Fruit fly (Drosophila melanogaster) whole organism, pupa: ENCODE data around the gene GstD6.

ENCODE experiments used
- CG10348 ChIP-seq: fragments of 200-800 bp; sonication (Bioruptor generic); IDR thresholded peaks from 2 replicates; pipeline ENCODE4 v1.3.6; 2022; ENCODE audit warnings: missing biosample characterization, missing genetic modification characterization
- CG12605 ChIP-seq: fragments of 200-800 bp; sonication (Bioruptor generic); IDR thresholded peaks from 2 replicates; pipeline ENCODE4 v1.3.6; 2022; ENCODE audit warnings: missing biosample characterization, missing genetic modification characterization
- CG13204 ChIP-seq: fragments of 200-800 bp; sonication (Bioruptor generic); optimal IDR thresholded peaks from 2 replicates; lab custom pipeline; 2018; ENCODE audit warnings: missing biosample characterization, mild to moderate bottlenecking, missing genetic modification characterization, moderate library complexity
- CG14655 ChIP-seq: fragments of 200-800 bp; sonication (Bioruptor generic); optimal IDR thresholded peaks from 3 replicates; lab custom pipeline; 2017; ENCODE audit warnings: mild to moderate bottlenecking, missing biosample characterization, missing genetic modification reagents, missing genetic modification characterization
- CG15710 ChIP-seq: fragments of 200-800 bp; sonication (Bioruptor generic); optimal IDR thresholded peaks from 2 replicates; lab custom pipeline; 2018; ENCODE audit warnings: missing biosample characterization, mild to moderate bottlenecking, missing genetic modification characterization, moderate library complexity
- CG17806 ChIP-seq: fragments of 200-800 bp; sonication (Bioruptor generic); optimal IDR thresholded peaks from 2 replicates; lab custom pipeline; 2018; ENCODE audit warnings: missing biosample characterization, mild to moderate bottlenecking, missing genetic modification characterization, moderate library complexity
- CG32121 ChIP-seq: fragments of 200-800 bp; sonication (Bioruptor generic); IDR thresholded peaks from 2 replicates; pipeline ENCODE4 v1.3.6; 2022; ENCODE audit warnings: missing biosample characterization, missing genetic modification characterization
- CG34367 ChIP-seq: fragments of 200-800 bp; sonication (Bioruptor generic); optimal IDR thresholded peaks from 2 replicates; lab custom pipeline; 2018; ENCODE audit warnings: missing biosample characterization, mild to moderate bottlenecking, missing genetic modification characterization
- CG4496 ChIP-seq: fragments of 200-800 bp; sonication (Bioruptor generic); IDR thresholded peaks from 3 replicates; pipeline ENCODE4 v1.3.6; 2022; ENCODE audit warnings: missing biosample characterization, missing genetic modification characterization
- CG8159 ChIP-seq: fragments of 200-800 bp; sonication (Bioruptor generic); optimal IDR thresholded peaks from 3 replicates; lab custom pipeline; 2018; ENCODE audit warnings: missing biosample characterization, mild to moderate bottlenecking, missing genetic modification characterization, moderate library complexity
- CG8301 ChIP-seq: fragments of 200-800 bp; sonication (Bioruptor generic); optimal IDR thresholded peaks from 2 replicates; lab custom pipeline; 2018; ENCODE audit warnings: missing biosample characterization, mild to moderate bottlenecking, missing genetic modification characterization
- CG9948 ChIP-seq: fragments of 200-800 bp; sonication (Bioruptor generic); optimal IDR thresholded peaks from 2 replicates; lab custom pipeline; 2018; ENCODE audit warnings: missing biosample characterization, mild to moderate bottlenecking, missing genetic modification characterization, moderate library complexity
- D1 ChIP-seq: fragments of 200-800 bp; sonication (Bioruptor generic); optimal IDR thresholded peaks from 2 replicates; lab custom pipeline; 2018; ENCODE audit warnings: missing biosample characterization, mild to moderate bottlenecking, missing genetic modification characterization, moderate library complexity
- EcR ChIP-seq: fragments of 200-800 bp; sonication (Bioruptor generic); optimal IDR thresholded peaks from 3 replicates; lab custom pipeline; 2019; ENCODE audit warnings: missing biosample characterization, missing genetic modification characterization, mild to moderate bottlenecking, moderate library complexity, missing genetic modification reagents
- Ets98B ChIP-seq: fragments of 200-800 bp; sonication (Bioruptor generic); IDR thresholded peaks from 2 replicates; pipeline ENCODE4 v1.3.6; 2022; ENCODE audit warnings: missing biosample characterization, missing genetic modification characterization
- Pif1A ChIP-seq: fragments of 200-800 bp; sonication (Bioruptor generic); optimal IDR thresholded peaks from 3 replicates; lab custom pipeline; 2016; ENCODE audit warnings: missing biosample characterization, missing genetic modification characterization
- Pif1B ChIP-seq: fragments of 200-800 bp; sonication (Bioruptor generic); optimal IDR thresholded peaks from 3 replicates; lab custom pipeline; 2016; ENCODE audit warnings: missing biosample characterization, missing genetic modification characterization
- Snoo ChIP-seq: fragments of 200-800 bp; sonication (Bioruptor generic); optimal IDR thresholded peaks from 3 replicates; lab custom pipeline; 2017; ENCODE audit warnings: missing biosample characterization, mild to moderate bottlenecking, missing genetic modification characterization, inconsistent platforms
- fd96Ca ChIP-seq: fragments of 200-800 bp; sonication (Bioruptor generic); IDR thresholded peaks from 3 replicates; pipeline ENCODE4 v1.3.6; 2022; ENCODE audit warnings: missing biosample characterization, missing genetic modification characterization
- gl ChIP-seq: fragments of 200-800 bp; sonication (Bioruptor generic); optimal IDR thresholded peaks from 2 replicates; lab custom pipeline; 2018; ENCODE audit warnings: missing biosample characterization, mild to moderate bottlenecking, missing genetic modification characterization
- rn ChIP-seq: fragments of 200-800 bp; sonication (Bioruptor generic); IDR thresholded peaks from 2 replicates; pipeline ENCODE4 v1.3.6; 2022; ENCODE audit warnings: missing biosample characterization, missing genetic modification characterization

Gene GstD6

DNA sequence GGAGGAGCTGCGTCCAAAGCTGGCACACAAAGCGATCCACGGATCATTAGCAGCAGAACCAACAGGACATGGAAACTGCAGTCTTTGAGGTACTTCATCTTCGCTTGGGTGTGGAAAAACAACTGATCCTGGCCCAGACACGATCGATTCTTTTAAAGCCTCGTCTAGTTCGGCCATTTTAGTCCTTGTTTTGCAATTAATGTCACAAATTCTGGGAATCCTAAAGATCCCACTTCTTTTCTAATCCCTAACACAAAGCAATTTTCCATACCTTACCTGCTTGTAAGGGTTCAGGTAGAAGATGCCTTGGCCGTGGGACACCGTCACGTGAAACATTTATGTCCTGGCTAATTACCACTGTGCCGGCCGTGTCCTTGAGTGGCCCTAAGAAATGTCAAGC is 5.6 kb downstream of the GstD6 start, which contains the start of gene CG10035:
Gene CG10035 (minus strand): TSS at position 129 of the 400 bp plus-strand sequence.
- no peak for TF ChIP-seq EcR
- TF ChIP-seq CG17806 (tag; lab: Kevin White, UChicago), result no peak
- TF ChIP-seq Pif1A, result no peak

dm6 chr3R:12383036-12383435 is 6.1 kb downstream of the GstD6 start, which contains the start of gene GstD11:
TSS of gene GstD11 (plus strand) at chr3R:12383336.
- TF ChIP-seq Pif1B (GFP tag; lab: Kevin White, UChicago) (no peak), CG10348 (no peak), CG8301 (tag; lab: Kevin White, UChicago) (no peak), CG13204 (GFP tag; lab: Kevin White, UChicago) (no peak), Ets98B (GFP tag; lab: Robert Waterston, UW) (no peak), rn (GFP tag; lab: Robert Waterston, UW) (no peak), Pif1A (no peak), CG12605 (no peak), CG9948 (tag; lab: Kevin White, UChicago) (no peak), CG17806 (tag; lab: Kevin White, UChicago) (no peak)

DNA sequence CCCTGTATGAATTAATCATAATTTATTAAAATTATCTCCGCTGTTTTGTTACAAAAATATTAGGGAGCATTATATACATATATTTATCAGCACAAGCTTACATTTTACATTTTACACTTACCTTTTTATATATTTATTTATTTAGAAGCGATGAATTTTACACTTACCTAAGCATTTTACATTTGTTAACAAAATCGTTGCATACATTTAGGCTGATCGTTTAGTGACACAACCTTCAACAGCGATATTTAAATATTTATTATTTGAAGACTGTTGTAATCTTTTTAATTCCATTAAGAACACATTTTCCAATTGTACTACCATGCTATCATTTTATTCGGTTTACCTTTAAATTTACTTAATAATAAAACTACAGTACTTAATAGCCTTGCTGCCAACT is 6.9 kb downstream of the GstD6 start:
- TF ChIP-seq gl (tag; lab: Kevin White, UChicago), result no peak
- TF ChIP-seq CG17806 (tag; lab: Kevin White, UChicago), result no peak
- TF ChIP-seq Ets98B (GFP tag; lab: Robert Waterston, UW), result no peak
- TF ChIP-seq Pif1A, result no peak
- peak; percentile 71 for TF ChIP-seq D1
- TF ChIP-seq fd96Ca (GFP tag; lab: Robert Waterston, UW), result no peak
- TF ChIP-seq CG8159, result no peak
- TF ChIP-seq rn (GFP tag; lab: Robert Waterston, UW), result no peak

DNA sequence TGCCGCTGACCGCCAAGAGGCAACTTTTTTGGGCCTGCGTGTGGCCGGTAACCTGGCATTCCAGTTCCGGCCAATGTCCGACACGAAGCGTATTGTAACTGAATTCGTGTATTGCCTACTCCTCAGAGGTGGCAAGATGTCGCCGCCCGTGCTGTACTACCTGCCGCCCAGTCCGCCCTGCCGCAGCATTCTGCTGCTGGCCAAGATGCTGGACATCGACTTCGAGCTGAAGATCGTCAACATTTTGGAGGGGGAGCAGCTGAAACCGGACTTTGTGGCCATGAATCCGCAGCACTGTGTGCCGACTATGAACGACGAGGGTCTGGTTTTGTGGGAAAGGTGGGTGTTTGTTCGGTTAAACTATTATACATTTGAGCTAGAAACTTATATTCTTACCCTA is 7.3 kb downstream of the GstD6 start:
- TF ChIP-seq Pif1A (no peak), CG10348 (no peak), Ets98B (GFP tag; lab: Robert Waterston, UW) (peak; percentile 12; the same call in 1 of the 2 replicates), Snoo (tag; lab: Kevin White, UChicago) (no peak), CG4496 (GFP tag; lab: Robert Waterston, UW) (peak; percentile 84)
- TF ChIP-seq, all 21 proteins: peak for 2

DNA sequence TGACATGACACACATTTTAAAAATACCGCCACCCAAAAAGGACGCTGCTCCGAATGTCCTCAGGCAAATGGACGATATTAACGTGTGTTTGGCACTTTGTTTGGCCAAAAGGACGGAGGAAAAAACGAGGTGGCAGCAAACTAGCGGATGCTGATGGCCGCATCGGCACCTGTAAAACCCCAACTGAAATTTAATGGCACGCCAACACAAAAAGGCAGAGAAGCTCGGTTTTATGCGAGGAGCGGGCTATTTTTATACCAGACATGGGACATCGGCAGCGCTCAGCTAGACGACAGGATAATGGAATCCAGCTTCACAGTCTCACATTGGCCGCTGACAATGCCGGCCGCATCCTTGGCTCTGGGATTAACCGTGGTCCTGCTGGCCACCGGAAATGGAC is 9.0 kb downstream of the GstD6 start, which contains the start of gene Sol1:
Gene Sol1 (plus strand): TSS at position 301 of the 400 bp plus-strand sequence.
- no peak for TF ChIP-seq CG8301 (tag; lab: Kevin White, UChicago)
- TF ChIP-seq CG15710, result no peak
- TF ChIP-seq D1, result no peak
- no peak for TF ChIP-seq EcR
- no peak for TF ChIP-seq CG13204 (GFP tag; lab: Kevin White, UChicago)
- no peak for TF ChIP-seq gl (tag; lab: Kevin White, UChicago)
- TF ChIP-seq CG34367, result no peak
- TF ChIP-seq CG10348, result no peak
- TF ChIP-seq rn (GFP tag; lab: Robert Waterston, UW), result no peak
- no peak for TF ChIP-seq Pif1B (GFP tag; lab: Kevin White, UChicago)
- no peak for TF ChIP-seq CG12605
- no peak for TF ChIP-seq CG32121 (GFP tag; lab: Robert Waterston, UW)
- TF ChIP-seq Snoo (tag; lab: Kevin White, UChicago), result no peak
- TF ChIP-seq Pif1A, result no peak
- no peak for TF ChIP-seq fd96Ca (GFP tag; lab: Robert Waterston, UW)
- no peak for TF ChIP-seq CG8159
- no peak for TF ChIP-seq Ets98B (GFP tag; lab: Robert Waterston, UW)
- TF ChIP-seq, all 21 proteins: peak for 0

dm6 chr3R:12386965-12387364 is 10.0 kb downstream of the GstD6 start, which contains the start of gene CG33098:
TSS of gene CG33098 (plus strand) at chr3R:12387188.
- TF ChIP-seq CG34367 (no peak), fd96Ca (GFP tag; lab: Robert Waterston, UW) (no peak), CG17806 (tag; lab: Kevin White, UChicago) (no peak), CG12605 (no peak)

dm6 chr3R:12395880-12396279 is 19.0 kb downstream of the GstD6 start, which contains the start of the genes CG10096 and CG10097:
TSS of gene CG10096 (minus strand) at chr3R:12395980.
TSS of gene CG10097 (minus strand) at chr3R:12395980.
- TF ChIP-seq gl (tag; lab: Kevin White, UChicago) (no peak), CG13204 (GFP tag; lab: Kevin White, UChicago) (no peak), Pif1B (GFP tag; lab: Kevin White, UChicago) (no peak), D1 (no peak), CG8159 (no peak), CG10348 (no peak), fd96Ca (GFP tag; lab: Robert Waterston, UW) (no peak), CG14655 (GFP tag; lab: Kevin White, UChicago) (no peak), CG17806 (tag; lab: Kevin White, UChicago) (no peak), CG8301 (tag; lab: Kevin White, UChicago) (no peak), Pif1A (no peak), Snoo (tag; lab: Kevin White, UChicago) (no peak), CG34367 (no peak), CG32121 (GFP tag; lab: Robert Waterston, UW) (no peak), CG12605 (no peak), rn (GFP tag; lab: Robert Waterston, UW) (no peak), CG4496 (GFP tag; lab: Robert Waterston, UW) (no peak), CG15710 (no peak), Ets98B (GFP tag; lab: Robert Waterston, UW) (no peak), CG9948 (tag; lab: Kevin White, UChicago) (no peak)
